Worm (Caenorhabditis elegans): ENCODE data around the gene kbp-3.

kbp-3 gene

DNA sequence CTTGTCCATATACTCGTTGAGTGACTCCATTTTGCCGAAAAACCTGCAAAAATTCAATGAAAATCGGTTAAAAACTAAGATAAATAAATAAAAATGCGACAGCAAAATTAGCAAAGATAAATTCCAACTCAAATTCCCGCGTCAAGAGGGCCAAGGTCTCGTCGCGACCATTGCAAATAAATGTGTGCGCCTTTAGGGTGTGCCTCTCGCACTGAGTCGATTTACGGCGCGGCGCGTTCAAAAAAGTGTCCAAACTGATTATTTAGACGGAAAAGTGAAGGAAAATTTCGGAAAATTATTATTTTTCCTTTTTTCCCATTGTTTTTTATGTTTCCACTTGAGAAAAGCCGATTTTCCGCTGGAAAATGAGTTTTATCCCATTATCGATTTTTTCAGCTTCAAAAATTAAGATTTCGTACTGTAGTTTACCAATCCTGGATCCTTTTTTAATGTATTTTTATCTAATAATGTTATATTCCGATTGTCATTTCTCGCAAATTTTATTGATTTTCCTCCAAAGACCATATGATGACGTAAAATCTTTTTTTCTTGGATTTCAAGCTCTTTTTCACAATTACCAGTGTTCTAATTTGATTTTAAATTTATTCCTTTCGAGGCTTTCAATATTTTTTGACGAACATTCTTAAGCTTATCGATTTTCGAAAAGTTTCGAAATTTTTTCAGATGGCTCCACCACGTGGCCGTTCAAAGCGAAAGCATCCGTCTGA is at the start of gene kbp-3, which contains the start of gene nurf-1:
Gene kbp-3, minus strand, starts transcription at position 43 of the 728 bp plus-strand sequence.
Gene nurf-1, plus strand, starts transcription at position 678 of the 728 bp plus-strand sequence.
- TF ChIP-seq ces-1 (GFP tag; optimal IDR thresholded peaks at IDR 0.05) (peak; percentile 57), snpc-4 (tag; optimal IDR thresholded peaks at IDR 0.05) (no peak), cnd-1 (tag; optimal IDR thresholded peaks at IDR 0.05) (peak; percentile 1), unc-62 (GFP tag; optimal IDR thresholded peaks at IDR 0.05) (peak; percentile 18), hlh-1 (tag; optimal IDR thresholded peaks at IDR 0.05) (peak; percentile 37), nhr-237 (tag; optimal IDR thresholded peaks at IDR 0.05) (peak; percentile 22), mls-2 (tag; optimal IDR thresholded peaks at IDR 0.05) (no peak), nhr-76 (tag; optimal IDR thresholded peaks at IDR 0.05) (no peak), mab-5 (tag; optimal IDR thresholded peaks at IDR 0.05) (no peak), tbx-8 (GFP tag; optimal IDR thresholded peaks at IDR 0.05) (no peak), ztf-11 (tag; optimal IDR thresholded peaks at IDR 0.05) (no peak), sem-2 (GFP tag; optimal IDR thresholded peaks at IDR 0.05) (no peak), zip-8 (tag; optimal IDR thresholded peaks at IDR 0.05) (no peak), lin-13 (tag; optimal IDR thresholded peaks at IDR 0.05) (peak; percentile 49), unc-120 (tag; optimal IDR thresholded peaks at IDR 0.05; ENCODE audit: poor library complexity, severe bottlenecking) (peak; percentile 56), drap-1 (GFP tag; optimal IDR thresholded peaks at IDR 0.05) (no peak), elt-1 (tag; optimal IDR thresholded peaks at IDR 0.05; ENCODE audit: borderline replicate concordance, insufficient read depth) (no peak), ceh-39 (tag; optimal IDR thresholded peaks at IDR 0.05) (peak; percentile 15), blmp-1 (tag; optimal IDR thresholded peaks at IDR 0.05) (no peak), ceh-83 (GFP tag; optimal IDR thresholded peaks at IDR 0.05) (no peak), flh-1 (GFP tag; optimal IDR thresholded peaks at IDR 0.05) (no peak), nhr-28 (tag; optimal IDR thresholded peaks at IDR 0.05) (no peak), ceh-43 (GFP tag; optimal IDR thresholded peaks at IDR 0.05) (no peak), mep-1 (tag; optimal IDR thresholded peaks at IDR 0.05) (peak; percentile 79), lin-32 (GFP tag; optimal IDR thresholded peaks at IDR 0.05) (no peak), lsy-2 (tag; optimal IDR thresholded peaks at IDR 0.05) (peak; percentile 62), sptf-1 (tag; optimal IDR thresholded peaks at IDR 0.05) (peak; percentile 21), pha-4 (tag; optimal IDR thresholded peaks at IDR 0.05) (peak; percentile 32), bed-3 (GFP tag; optimal IDR thresholded peaks at IDR 0.05) (no peak), unc-39 (tag; optimal IDR thresholded peaks at IDR 0.05) (no peak), nhr-2 (tag; optimal IDR thresholded peaks at IDR 0.05) (no peak), ham-2 (GFP tag; optimal IDR thresholded peaks at IDR 0.05) (no peak), elt-3 (tag; optimal IDR thresholded peaks at IDR 0.05) (no peak), nhr-12 (tag; optimal IDR thresholded peaks at IDR 0.05) (no peak), M03D4.4 (tag; optimal IDR thresholded peaks at IDR 0.05) (no peak)

ce11 chrII:14437922-14438458 is 48.1 kb upstream of the kbp-3 start, which contains the start of gene K04B12.2:
Gene K04B12.2 (minus strand): TSS chrII:14437972.
- TF ChIP-seq hlh-1 (tag; optimal IDR thresholded peaks at IDR 0.05) (peak; percentile 32), ceh-39 (tag; optimal IDR thresholded peaks at IDR 0.05) (peak; percentile 50), lsy-2 (tag; optimal IDR thresholded peaks at IDR 0.05) (peak; percentile 46), lin-13 (tag; optimal IDR thresholded peaks at IDR 0.05) (peak; percentile 52), unc-62 (GFP tag; optimal IDR thresholded peaks at IDR 0.05) (peak; percentile 17), ham-2 (GFP tag; optimal IDR thresholded peaks at IDR 0.05) (peak; percentile 72), elt-3 (tag; optimal IDR thresholded peaks at IDR 0.05) (peak; percentile 55), nhr-237 (tag; optimal IDR thresholded peaks at IDR 0.05) (peak; percentile 33), unc-120 (tag; optimal IDR thresholded peaks at IDR 0.05; ENCODE audit: poor library complexity, severe bottlenecking) (peak; percentile 68), drap-1 (GFP tag; optimal IDR thresholded peaks at IDR 0.05) (no peak), elt-1 (tag; optimal IDR thresholded peaks at IDR 0.05; ENCODE audit: borderline replicate concordance, insufficient read depth) (no peak), mep-1 (tag; optimal IDR thresholded peaks at IDR 0.05) (peak; percentile 51), sptf-1 (tag; optimal IDR thresholded peaks at IDR 0.05) (peak; percentile 48), nhr-2 (tag; optimal IDR thresholded peaks at IDR 0.05) (peak; percentile 85), pha-4 (tag; optimal IDR thresholded peaks at IDR 0.05) (peak; percentile 82), nhr-28 (tag; optimal IDR thresholded peaks at IDR 0.05) (no peak), M03D4.4 (tag; optimal IDR thresholded peaks at IDR 0.05) (no peak), ces-1 (GFP tag; optimal IDR thresholded peaks at IDR 0.05) (peak; percentile 18), tbx-8 (GFP tag; optimal IDR thresholded peaks at IDR 0.05) (no peak)
